Fruit fly (Drosophila melanogaster) whole organism, embryonic: ENCODE data around the gene Neurl4.

Source experiments
- Atf6 ChIP-seq: fragments of 200-800 bp; sonication (Bioruptor generic); IDR thresholded peaks from 2 replicates; pipeline ENCODE4 v1.3.6; 2022; ENCODE audit warnings: missing biosample characterization, missing genetic modification characterization
- Awh ChIP-seq: fragments of 200-800 bp; sonication (Bioruptor generic); IDR thresholded peaks from 2 replicates; pipeline ENCODE4, ENCODE4 v1.3.6; 2022; ENCODE audit warnings: missing biosample characterization, missing genetic modification characterization
- CG10543 ChIP-seq: fragments of 200-800 bp; sonication (Bioruptor generic); optimal IDR thresholded peaks from 3 replicates; lab custom pipeline; 2017; ENCODE audit warnings: missing biosample characterization, mild to moderate bottlenecking, missing genetic modification characterization, moderate library complexity
- CG11696 ChIP-seq: fragments of 200-800 bp; sonication (Bioruptor generic); IDR thresholded peaks from 2 replicates; pipeline ENCODE4 v1.3.6; 2022; ENCODE audit warnings: missing biosample characterization, missing genetic modification characterization
- CG12071 ChIP-seq: fragments of 200-800 bp; sonication (Bioruptor generic); optimal IDR thresholded peaks from 3 replicates; lab custom pipeline; 2018; ENCODE audit warnings: missing biosample characterization, mild to moderate bottlenecking, missing genetic modification characterization
- CG12659 ChIP-seq: fragments of 200-800 bp; sonication (Bioruptor generic); optimal IDR thresholded peaks from 3 replicates; lab custom pipeline; 2017; ENCODE audit warnings: mild to moderate bottlenecking, missing biosample characterization, missing genetic modification reagents, missing genetic modification characterization
- CG1529 ChIP-seq: fragments of 200-800 bp; sonication (Bioruptor generic); optimal IDR thresholded peaks from 3 replicates; lab custom pipeline; 2018; ENCODE audit warnings: missing biosample characterization, missing genetic modification characterization
- CG16815 ChIP-seq: fragments of 200-800 bp; sonication (Bioruptor generic); optimal IDR thresholded peaks from 3 replicates; lab custom pipeline; 2017; ENCODE audit warnings: missing biosample characterization, mild to moderate bottlenecking, missing genetic modification characterization
- CG17186 ChIP-seq: fragments of 200-800 bp; sonication (Bioruptor generic); optimal IDR thresholded peaks from 3 replicates; lab custom pipeline; 2017; ENCODE audit warnings: missing biosample characterization, missing genetic modification reagents, missing genetic modification characterization
- CG17829 ChIP-seq: fragments of 200-800 bp; optimal IDR thresholded peaks from 2 replicates; lab custom pipeline; 2019; ENCODE audit warnings: missing biosample characterization, mild to moderate bottlenecking, missing genetic modification characterization, moderate library complexity
- CG2120 ChIP-seq: fragments of 200-800 bp; sonication (Bioruptor generic); optimal IDR thresholded peaks from 3 replicates; lab custom pipeline; 2016; ENCODE audit warnings: missing biosample characterization, missing genetic modification characterization
- CG34224 ChIP-seq: fragments of 200-800 bp; sonication (Bioruptor generic); IDR thresholded peaks from 3 replicates; pipeline ENCODE4 v1.3.6; 2022; ENCODE audit warnings: missing biosample characterization, missing genetic modification characterization; ENCODE audit not compliant: partially characterized antibody
- CG3838 ChIP-seq: fragments of 200-800 bp; sonication (Bioruptor generic); optimal IDR thresholded peaks from 3 replicates; lab custom pipeline; 2016; ENCODE audit warnings: missing biosample characterization, missing genetic modification characterization
- CG5180 ChIP-seq: fragments of 200-800 bp; sonication (Bioruptor generic); optimal IDR thresholded peaks from 3 replicates; lab custom pipeline; 2017; ENCODE audit warnings: missing biosample characterization, missing genetic modification characterization, mild to moderate bottlenecking, moderate library complexity, missing genetic modification reagents
- CG6813 ChIP-seq: fragments of 200-800 bp; sonication (Bioruptor generic); optimal IDR thresholded peaks from 2 replicates; lab custom pipeline; 2017; ENCODE audit warnings: missing biosample characterization, missing genetic modification characterization, mild to moderate bottlenecking, moderate library complexity, missing genetic modification reagents
- CG7745 ChIP-seq: fragments of 200-800 bp; sonication (Bioruptor generic); optimal IDR thresholded peaks from 2 replicates; lab custom pipeline; 2018; ENCODE audit warnings: missing biosample characterization, mild to moderate bottlenecking, missing genetic modification characterization, moderate library complexity
- CG7928 ChIP-seq: fragments of 200-800 bp; sonication (Bioruptor generic); optimal IDR thresholded peaks from 2 replicates; lab custom pipeline; 2017; ENCODE audit warnings: missing biosample characterization, mild to moderate bottlenecking, missing genetic modification characterization
- CG9932 ChIP-seq: fragments of 200-800 bp; sonication (Bioruptor generic); IDR thresholded peaks from 2 replicates; pipeline ENCODE4 v1.3.6; 2022; ENCODE audit warnings: missing biosample characterization, missing genetic modification characterization
- Dad ChIP-seq: fragments of 200-800 bp; sonication (Bioruptor generic); optimal IDR thresholded peaks from 3 replicates; lab custom pipeline; 2016; ENCODE audit warnings: missing biosample characterization, missing genetic modification characterization
- Deaf1 ChIP-seq: fragments of 200-800 bp; optimal IDR thresholded peaks from 3 replicates; lab custom pipeline; 2019; ENCODE audit warnings: missing biosample characterization, mild to moderate bottlenecking, missing genetic modification characterization, moderate library complexity
- Dip2 ChIP-seq: fragments of 200-800 bp; sonication (Bioruptor generic); IDR thresholded peaks from 2 replicates; pipeline ENCODE4 v1.3.6; 2022; ENCODE audit warnings: missing biosample characterization, missing genetic modification characterization
- Ets65A ChIP-seq: fragments of 200-800 bp; sonication (Bioruptor generic); peaks from one replicate; lab custom pipeline; 2016; ENCODE audit warnings: missing biosample characterization, missing genetic modification characterization
- Fer3 ChIP-seq: fragments of 200-800 bp; sonication (Bioruptor generic); optimal IDR thresholded peaks from 2 replicates; lab custom pipeline; 2018; ENCODE audit warnings: missing biosample characterization, mild to moderate bottlenecking, missing genetic modification characterization, moderate library complexity
- Hey ChIP-seq: fragments of 200-800 bp; sonication (Bioruptor generic); optimal IDR thresholded peaks from 3 replicates; lab custom pipeline; 2018; ENCODE audit warnings: missing biosample characterization, mild to moderate bottlenecking, missing genetic modification characterization
- Hmr ChIP-seq: fragments of 200-800 bp; sonication (Bioruptor generic); optimal IDR thresholded peaks from 3 replicates; lab custom pipeline; 2017; ENCODE audit warnings: mild to moderate bottlenecking, missing biosample characterization, missing genetic modification reagents, missing genetic modification characterization
- Hmx ChIP-seq: fragments of 200-800 bp; sonication (Bioruptor generic); optimal IDR thresholded peaks from 2 replicates; lab custom pipeline; 2016; ENCODE audit warnings: missing biosample characterization, missing genetic modification characterization
- Hsf ChIP-seq: fragments of 200-800 bp; sonication (Bioruptor generic); optimal IDR thresholded peaks from 3 replicates; lab custom pipeline; 2016; ENCODE audit warnings: missing biosample characterization, missing genetic modification characterization
- Max ChIP-seq: fragments of 200-800 bp; sonication (Bioruptor generic); optimal IDR thresholded peaks from 2 replicates; lab custom pipeline; 2016; ENCODE audit warnings: missing biosample characterization, mild to moderate bottlenecking, missing genetic modification characterization
- NC2α ChIP-seq: fragments of 200-800 bp; sonication (Bioruptor generic); optimal IDR thresholded peaks from 2 replicates; lab custom pipeline; 2016; ENCODE audit warnings: missing biosample characterization, missing genetic modification characterization
- Pdp1 ChIP-seq, 2 experiments: fragments of 200-800 bp; sonication (Bioruptor generic); optimal IDR thresholded peaks; 3 replicates each; lab custom pipeline; 2016; ENCODE audit warnings: missing biosample characterization in 2 of 2, missing genetic modification characterization in 2 of 2, mild to moderate bottlenecking in 1 of 2, moderate library complexity in 1 of 2
- Tbp ChIP-seq: fragments of >200 bp; optimal IDR thresholded peaks from 2 replicates; lab custom pipeline; 2018; ENCODE audit warnings: missing biosample characterization, missing genetic modification characterization
- Xbp1 ChIP-seq: fragments of 200-800 bp; sonication (Bioruptor generic); optimal IDR thresholded peaks from 3 replicates; lab custom pipeline; 2016; ENCODE audit warnings: missing biosample characterization, mild to moderate bottlenecking, missing genetic modification characterization
- cas ChIP-seq: fragments of 200-800 bp; sonication (Bioruptor generic); IDR thresholded peaks from 2 replicates; pipeline ENCODE4 v1.3.6; 2022; ENCODE audit warnings: missing biosample characterization, missing genetic modification characterization
- disco-r ChIP-seq: fragments of 200-800 bp; sonication (Bioruptor generic); optimal IDR thresholded peaks from 2 replicates; lab custom pipeline; 2016; ENCODE audit warnings: missing biosample characterization, missing genetic modification characterization
- exex ChIP-seq: fragments of 200-800 bp; sonication (Bioruptor generic); optimal IDR thresholded peaks from 4 replicates; lab custom pipeline; 2018; ENCODE audit warnings: missing biosample characterization, mild to moderate bottlenecking, missing genetic modification characterization, moderate library complexity
- fd102C ChIP-seq: fragments of 200-800 bp; sonication (Bioruptor generic); optimal IDR thresholded peaks from 2 replicates; lab custom pipeline; 2018; ENCODE audit warnings: missing biosample characterization, mild to moderate bottlenecking, missing genetic modification characterization, moderate library complexity
- gcm ChIP-seq: fragments of 200-800 bp; sonication (Bioruptor generic); optimal IDR thresholded peaks from 2 replicates; lab custom pipeline; 2019; ENCODE audit warnings: missing biosample characterization, mild to moderate bottlenecking, missing genetic modification characterization, moderate library complexity
- gem ChIP-seq: fragments of 200-800 bp; sonication (Bioruptor generic); optimal IDR thresholded peaks from 2 replicates; lab custom pipeline; 2019; ENCODE audit warnings: missing biosample characterization, mild to moderate bottlenecking, missing genetic modification characterization, moderate library complexity
- gfzf ChIP-seq: fragments of 200-800 bp; sonication (Bioruptor generic); optimal IDR thresholded peaks from 2 replicates; lab custom pipeline; 2016; ENCODE audit warnings: missing biosample characterization, mild to moderate bottlenecking, missing genetic modification characterization, moderate library complexity
- hbn ChIP-seq: fragments of 200-800 bp; sonication (Bioruptor generic); IDR thresholded peaks from 2 replicates; pipeline ENCODE4 v1.3.6; 2022; ENCODE audit warnings: missing biosample characterization, missing genetic modification characterization; ENCODE audit not compliant: partially characterized antibody
- her ChIP-seq: fragments of 200-800 bp; sonication (Bioruptor generic); optimal IDR thresholded peaks from 2 replicates; lab custom pipeline; 2016; ENCODE audit warnings: missing biosample characterization, missing genetic modification characterization
- lola ChIP-seq, 3 experiments: fragments of >200 bp in 2 of 3; fragments of 200-800 bp in 1 of 3; sonication (Bioruptor generic) in 1 of 3; optimal IDR thresholded peaks; 2 replicates each; lab custom pipeline; 2017 to 2019; ENCODE audit warnings: missing biosample characterization in 3 of 3, missing genetic modification characterization in 3 of 3, mild to moderate bottlenecking in 1 of 3, moderate library complexity in 1 of 3
- nmo ChIP-seq: fragments of 200-800 bp; sonication (Bioruptor generic); optimal IDR thresholded peaks from 2 replicates; lab custom pipeline; 2018; ENCODE audit warnings: missing biosample characterization, mild to moderate bottlenecking, missing genetic modification characterization, moderate library complexity
- pan ChIP-seq, 4 experiments: fragments of >200 bp in 3 of 4; fragments of 200-800 bp in 1 of 4; sonication (Bioruptor generic) in 1 of 4; optimal IDR thresholded peaks in 3 of 4; IDR thresholded peaks in 1 of 4; 2 replicates each; pipeline versions ENCODE4 v1.3.6 to Lab custom; 2017 to 2022; ENCODE audit warnings: missing biosample characterization in 2 of 4, missing genetic modification characterization in 2 of 4, mixed read lengths in 1 of 4
- ssp ChIP-seq: fragments of 200-800 bp; sonication (Bioruptor generic); IDR thresholded peaks from 2 replicates; pipeline ENCODE4 v1.3.6; 2022; ENCODE audit warnings: missing biosample characterization, missing genetic modification characterization
- stwl ChIP-seq: fragments of 200-800 bp; sonication (Bioruptor generic); optimal IDR thresholded peaks from 3 replicates; lab custom pipeline; 2018; ENCODE audit warnings: missing biosample characterization, mild to moderate bottlenecking, missing genetic modification characterization, moderate library complexity
- tna ChIP-seq: fragments of 200-800 bp; sonication (Bioruptor generic); IDR thresholded peaks from 2 replicates; pipeline ENCODE4 v1.3.6; 2022; ENCODE audit warnings: missing biosample characterization, missing genetic modification characterization; ENCODE audit not compliant: partially characterized antibody
- toy ChIP-seq: fragments of 200-800 bp; sonication (Bioruptor generic); IDR thresholded peaks from 2 replicates; pipeline ENCODE4 v1.3.6; 2022; ENCODE audit warnings: missing biosample characterization, missing genetic modification characterization
- trem ChIP-seq: fragments of 200-800 bp; optimal IDR thresholded peaks from 3 replicates; lab custom pipeline; 2019; ENCODE audit warnings: missing biosample characterization, mild to moderate bottlenecking, missing genetic modification characterization, moderate library complexity
- wor ChIP-seq: fragments of 200-800 bp; sonication (Bioruptor generic); IDR thresholded peaks from 2 replicates; pipeline ENCODE4 v1.3.6; 2022; ENCODE audit warnings: missing biosample characterization, missing genetic modification characterization

The Neurl4 gene

dm6 chr3L:14004041-14004407 is 45.7 kb downstream of the Neurl4 start (continued):
- TF ChIP-seq Deaf1 (peak; percentile 23), Atf6 (no peak), nmo (GFP tag; lab: Kevin White, UChicago) (peak; percentile 38), Ets65A (GFP tag; lab: Kevin White, UChicago) (peak; percentile 40), Dip2 (no peak), CG10543 (GFP tag; lab: Kevin White, UChicago) (peak; percentile 66), CG6813 (GFP tag; lab: Kevin White, UChicago) (no peak), Xbp1 (GFP tag; lab: Kevin White, UChicago) (no peak), Pdp1 (GFP tag; optimal IDR thresholded peaks at IDR 0.05; lab: Kevin White, UChicago) (no peak), CG1529 (no peak), CG9932 (GFP tag; lab: Robert Waterston, UW) (peak; percentile 51; the same call in 1 of the 2 replicates), CG2120 (GFP tag; lab: Kevin White, UChicago) (no peak), trem (tag; lab: Kevin White, UChicago) (peak; percentile 21), CG12071 (GFP tag; lab: Kevin White, UChicago) (peak; percentile 34), cas (GFP tag; lab: Robert Waterston, UW) (no peak), hbn (GFP tag; lab: Robert Waterston, UW) (no peak), disco-r (GFP tag; lab: Kevin White, UChicago) (no peak), CG17829 (peak; percentile 9), her (no peak), CG5180 (GFP tag; lab: Kevin White, UChicago) (no peak), gfzf (GFP tag; lab: Kevin White, UChicago) (peak; percentile 2), CG3838 (no peak), CG12659 (GFP tag; lab: Kevin White, UChicago) (peak; percentile 55), CG16815 (GFP tag; lab: Kevin White, UChicago) (no peak), CG34224 (GFP tag; lab: Robert Waterston, UW) (peak; percentile 46; the same call in 2 of the 3 replicates), exex (tag; lab: Kevin White, UChicago) (no peak), Hey (tag; lab: Kevin White, UChicago) (peak; percentile 2), Hmx (no peak), Max (GFP tag; lab: Kevin White, UChicago) (peak; percentile 15), stwl (tag; lab: Kevin White, UChicago) (peak; percentile 16), CG11696 (GFP tag; lab: Robert Waterston, UW) (no peak), gcm (GFP tag; lab: Kevin White, UChicago) (no peak), ssp (GFP tag; lab: Robert Waterston, UW) (no peak), Dad (GFP tag; lab: Kevin White, UChicago) (no peak), tna (GFP tag; lab: Robert Waterston, UW) (no peak), wor (GFP tag; lab: Robert Waterston, UW) (no peak), Hsf (GFP tag; lab: Kevin White, UChicago) (no peak), CG7745 (tag; lab: Kevin White, UChicago) (no peak), Hmr (peak; percentile 41), CG17186 (GFP tag; lab: Kevin White, UChicago) (peak; percentile 24), fd102C (no peak), Tbp (GFP tag; lab: Kevin White, UChicago) (no peak), Fer3 (tag; lab: Kevin White, UChicago) (no peak), lola (GFP tag; optimal IDR thresholded peaks at IDR 0.05; lab: Kevin White, UChicago) (no peak), toy (GFP tag; lab: Robert Waterston, UW) (no peak), Awh (no peak), pan (optimal IDR thresholded peaks at IDR 0.05; lab: Kevin White, UChicago) (no peak), pan (GFP tag; optimal IDR thresholded peaks at IDR 0.05 in 1 of 2, IDR thresholded peaks at IDR 0.05 in 1 of 2) (peak in 1 of 2 experiments; percentile 37), NC2α (GFP tag; lab: Kevin White, UChicago) (no peak), gem (tag; lab: Kevin White, UChicago) (no peak), CG7928 (GFP tag; lab: Kevin White, UChicago) (no peak)
